Worm (Caenorhabditis elegans) whole organism, L1 larva: Measurements from ENCODE around the gene pyp-1.

ENCODE experiments used
- alr-1 ChIP-seq: fragments of 200-800 bp; sonication (Bioruptor generic); optimal IDR thresholded peaks from 2 replicates; lab custom pipeline; 2018; ENCODE audit warnings: borderline replicate concordance, mild to moderate bottlenecking, missing genetic modification characterization, missing compliant biosample characterization
- efl-1 ChIP-seq, 4 experiments: fragments of 150-350 bp; optimal IDR thresholded peaks in 3 of 4; peaks in 1 of 4; 1 replicate in 1 of 4; 2 replicates in 3 of 4; lab custom pipeline; 2014; ENCODE audit warnings: missing biosample characterization in 2 of 4, missing genetic modification characterization in 2 of 4, missing genetic modification reagents in 2 of 4
- elt-3 ChIP-seq, 6 experiments: fragments of 150-350 bp in 1 of 6; sonication (generic microtip); optimal IDR thresholded peaks; 2 replicates each; lab custom pipeline; 2017 to 2018; ENCODE audit warnings: missing biosample characterization in 6 of 6, missing genetic modification characterization in 6 of 6, inconsistent platforms in 1 of 6
- nhr-237 ChIP-seq: fragments of 150-350 bp; optimal IDR thresholded peaks from 2 replicates; lab custom pipeline; 2014; ENCODE audit warnings: missing biosample characterization, missing genetic modification characterization
- nhr-28 ChIP-seq: fragments of 150-350 bp; optimal IDR thresholded peaks from 2 replicates; lab custom pipeline; 2014; ENCODE audit warnings: missing biosample characterization, missing genetic modification characterization
- rnt-1 ChIP-seq: sonication (generic microtip); optimal IDR thresholded peaks from 2 replicates; lab custom pipeline; 2016; ENCODE audit warnings: mild to moderate bottlenecking, missing genetic modification characterization, moderate library complexity, missing compliant biosample characterization
- skn-1 ChIP-seq: fragments of 150-350 bp; optimal IDR thresholded peaks from 2 replicates; lab custom pipeline; 2014; ENCODE audit warnings: missing biosample characterization, missing genetic modification characterization
- snpc-4 ChIP-seq: fragments of 150-350 bp; optimal IDR thresholded peaks from 2 replicates; lab custom pipeline; 2014; ENCODE audit warnings: missing biosample characterization, missing genetic modification characterization
- sptf-1 ChIP-seq: fragments of 150-350 bp; optimal IDR thresholded peaks from 2 replicates; lab custom pipeline; 2014; ENCODE audit warnings: missing biosample characterization, missing genetic modification characterization
- unc-130 ChIP-seq: fragments of 150-350 bp; optimal IDR thresholded peaks from 2 replicates; lab custom pipeline; 2017; ENCODE audit warnings: missing biosample characterization, missing genetic modification characterization, inconsistent platforms
- unc-62 ChIP-seq: fragments of 150-350 bp; optimal IDR thresholded peaks from 2 replicates; lab custom pipeline; 2014; ENCODE audit warnings: missing biosample characterization, missing genetic modification reagents, missing genetic modification characterization
- xbp-1 ChIP-seq: sonication (generic microtip); optimal IDR thresholded peaks from 2 replicates; lab custom pipeline; 2016; ENCODE audit warnings: missing genetic modification characterization, missing compliant biosample characterization

ce11 chrIV:9989416-9989815, 9.3 kb downstream of the pyp-1 start:
- TF ChIP-seq efl-1 (optimal IDR thresholded peaks at IDR 0.05; lab: Kevin White, UChicago) (no peak), efl-1 (GFP tag; optimal IDR thresholded peaks at IDR 0.05 in 1 of 2; lab: Kevin White, UChicago) (no peak), unc-130 (tag; lab: Kevin White, UChicago) (no peak), rnt-1 (tag; lab: Kevin White, UChicago) (no peak), skn-1 (tag; lab: Kevin White, UChicago) (no peak), xbp-1 (tag; lab: Kevin White, UChicago) (no peak), nhr-28 (tag; lab: Kevin White, UChicago) (no peak), nhr-237 (tag; lab: Kevin White, UChicago) (no peak), alr-1 (tag; lab: Kevin White, UChicago) (no peak), snpc-4 (tag; lab: Kevin White, UChicago) (no peak), sptf-1 (tag; lab: Kevin White, UChicago) (no peak), unc-62 (no peak), elt-3 (tag; optimal IDR thresholded peaks at IDR 0.05; lab: Kevin White, UChicago) (no peak)
